Worm (Caenorhabditis elegans): ENCODE measurements around the gene rps-21.
A peak's percentile ranks its signal among the peaks of the same experiment; 100 is the strongest.

The rps-21 gene

ce11 chrIII:7215532-7215931 is 26.1 kb upstream of the rps-21 start:
- peak; percentile 19 for TF ChIP-seq sma-9 (GFP tag; optimal IDR thresholded peaks at IDR 0.05)
- TF ChIP-seq sma-9 (tag; optimal IDR thresholded peaks at IDR 0.05) = no peak
- TF ChIP-seq F13H6.1 (tag; optimal IDR thresholded peaks at IDR 0.05) = peak; percentile 13
- peak in 1 of 2 experiments; percentile 16 for TF ChIP-seq lsy-2 (tag; optimal IDR thresholded peaks at IDR 0.05)
- peak; percentile 55 for TF ChIP-seq nhr-129 (tag; optimal IDR thresholded peaks at IDR 0.05)
- no peak for TF ChIP-seq sem-4 (tag; optimal IDR thresholded peaks at IDR 0.05)

DNA sequence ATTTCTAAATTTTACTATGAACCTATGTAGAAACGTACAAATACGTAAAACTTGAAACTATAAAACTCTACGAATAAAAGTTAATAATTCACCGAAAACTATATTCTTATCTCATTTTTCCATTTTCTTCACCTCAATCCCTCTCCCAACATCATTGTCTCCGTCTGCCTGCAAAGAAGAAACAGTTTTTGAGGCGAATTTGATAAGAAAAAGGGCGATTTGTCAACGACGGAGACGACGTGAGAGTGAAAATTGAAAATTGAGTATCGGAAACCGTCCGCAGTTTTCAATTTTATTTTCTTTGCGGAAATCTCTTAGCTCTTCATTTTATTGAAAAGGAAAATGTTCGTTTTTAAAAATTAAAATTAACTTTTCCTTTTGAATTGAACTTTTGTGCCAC is 22.6 kb upstream of the rps-21 start:
- TF ChIP-seq gmeb-1 (tag; optimal IDR thresholded peaks at IDR 0.05) = peak; percentile 19
- TF ChIP-seq ztf-11 (tag; optimal IDR thresholded peaks at IDR 0.05) = no peak
- peak; percentile 62 for TF ChIP-seq fos-1 (tag; optimal IDR thresholded peaks at IDR 0.05)

ce11 chrIII:7210486-7210885 is 21.1 kb upstream of the rps-21 start:
- TF ChIP-seq zag-1 (tag; optimal IDR thresholded peaks at IDR 0.05) (no peak), unc-55 (GFP tag; optimal IDR thresholded peaks at IDR 0.05) (peak; percentile 22)

- no peak for TF ChIP-seq nhr-6 (tag; optimal IDR thresholded peaks at IDR 0.05)
- TF ChIP-seq nhr-237 (tag; optimal IDR thresholded peaks at IDR 0.05) = no peak
- TF ChIP-seq Y55F3AM.14 (GFP tag; optimal IDR thresholded peaks at IDR 0.05) = no peak
- no peak for TF ChIP-seq unc-62 (GFP tag; optimal IDR thresholded peaks at IDR 0.05)
- no peak for TF ChIP-seq ceh-82 (tag; optimal IDR thresholded peaks at IDR 0.05)
- TF ChIP-seq ceh-16 (tag; optimal IDR thresholded peaks at IDR 0.05) = no peak
- TF ChIP-seq zag-1 (tag; optimal IDR thresholded peaks at IDR 0.05) = no peak
- TF ChIP-seq blmp-1 (tag; optimal IDR thresholded peaks at IDR 0.05; ENCODE audit: insufficient read depth) = no peak
- no peak for TF ChIP-seq nhr-129 (tag; optimal IDR thresholded peaks at IDR 0.05)
- TF ChIP-seq mbf-1 (tag; optimal IDR thresholded peaks at IDR 0.05) = no peak
- TF ChIP-seq gmeb-1 (tag; optimal IDR thresholded peaks at IDR 0.05) = no peak
- TF ChIP-seq mdl-1 (tag; optimal IDR thresholded peaks at IDR 0.05) = no peak
- TF ChIP-seq C34F6.9 (tag; optimal IDR thresholded peaks at IDR 0.05) = no peak
- no peak for TF ChIP-seq nhr-21 (tag; optimal IDR thresholded peaks at IDR 0.05)
Measured at ce11 chrIII:7209721-7210120, 20.3 kb upstream of the rps-21 start, which contains the start of gene R151.2. Gene R151.2, plus strand, starts transcription at chrIII:7209967.

DNA sequence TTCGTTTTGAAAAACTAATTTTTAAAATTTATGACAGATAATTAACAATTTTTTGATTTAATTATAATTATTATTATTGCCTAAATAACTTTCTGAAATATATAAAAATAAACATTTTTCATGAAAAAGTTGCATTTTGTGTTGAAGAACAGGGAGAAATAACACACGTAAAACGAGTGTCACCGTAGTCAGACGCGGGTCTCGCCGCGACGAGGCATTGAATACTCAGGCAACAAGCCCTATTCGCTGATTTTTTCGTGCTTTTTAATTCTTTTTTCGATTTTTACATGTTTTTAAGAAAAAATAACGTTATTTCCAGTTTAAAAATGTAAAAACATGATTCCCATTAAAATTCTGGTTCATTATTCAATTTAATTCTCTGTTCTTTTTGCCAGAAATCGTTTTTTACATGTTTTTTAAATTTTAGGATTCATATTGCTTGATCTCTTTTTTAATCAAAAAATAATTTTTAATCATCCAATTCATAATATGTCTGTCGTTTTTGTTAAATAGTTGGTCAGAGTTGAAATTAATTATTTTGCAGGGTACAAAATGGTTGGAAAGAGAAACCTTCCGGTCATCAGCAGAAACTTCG is 18.6 kb upstream of the rps-21 start, which contains the start of gene rpl-6:
Gene rpl-6, plus strand, starts transcription at position 545 of the 595 bp plus-strand sequence.
- TF ChIP-seq sem-4 (tag; optimal IDR thresholded peaks at IDR 0.05) (peak; percentile 80), F13H6.1 (tag; optimal IDR thresholded peaks at IDR 0.05) (peak; percentile 77), ZK546.5 (tag; optimal IDR thresholded peaks at IDR 0.05) (peak; percentile 85), lin-13 (GFP tag; optimal IDR thresholded peaks at IDR 0.05) (peak; percentile 93), ztf-4 (tag; optimal IDR thresholded peaks at IDR 0.05) (peak; percentile 73), ztf-11 (tag; optimal IDR thresholded peaks at IDR 0.05) (no peak), skn-1 (tag; optimal IDR thresholded peaks at IDR 0.05) (peak; percentile 5), nhr-23 (tag; optimal IDR thresholded peaks at IDR 0.05) (no peak), lin-11 (tag; optimal IDR thresholded peaks at IDR 0.05) (peak; percentile 94), fos-1 (tag; optimal IDR thresholded peaks at IDR 0.05) (peak; percentile 77), unc-39 (tag; optimal IDR thresholded peaks at IDR 0.05) (no peak), nhr-129 (tag; optimal IDR thresholded peaks at IDR 0.05) (peak; percentile 90), mbf-1 (tag; optimal IDR thresholded peaks at IDR 0.05) (no peak), sma-3 (GFP tag; optimal IDR thresholded peaks at IDR 0.05) (peak; percentile 91), C34F6.9 (tag; optimal IDR thresholded peaks at IDR 0.05) (peak; percentile 92), nhr-77 (tag; optimal IDR thresholded peaks at IDR 0.05) (peak; percentile 50), ama-1 (optimal IDR thresholded peaks at IDR 0.05) (peak; percentile 41), Y55F3AM.14 (GFP tag; optimal IDR thresholded peaks at IDR 0.05) (no peak), ztf-1 (GFP tag; conservative IDR thresholded peaks at IDR 0.05) (no peak), lsy-2 (tag; optimal IDR thresholded peaks at IDR 0.05) (peak; percentile 98 to 100), nhr-6 (tag; optimal IDR thresholded peaks at IDR 0.05) (peak; percentile 58), zag-1 (tag; optimal IDR thresholded peaks at IDR 0.05) (peak; percentile 70), elt-1 (tag; optimal IDR thresholded peaks at IDR 0.05) (no peak), nhr-10 (tag; optimal IDR thresholded peaks at IDR 0.05) (no peak), unc-62 (GFP tag; optimal IDR thresholded peaks at IDR 0.05) (no peak), ceh-16 (tag; optimal IDR thresholded peaks at IDR 0.05) (peak; percentile 17), nhr-12 (tag; optimal IDR thresholded peaks at IDR 0.05) (no peak), lin-39 (tag; optimal IDR thresholded peaks at IDR 0.05) (no peak), peb-1 (tag; optimal IDR thresholded peaks at IDR 0.05) (no peak), mdl-1 (tag; optimal IDR thresholded peaks at IDR 0.05) (peak in 1 of 2 experiments; percentile 68), crh-2 (tag; optimal IDR thresholded peaks at IDR 0.05) (peak; percentile 95), gmeb-1 (tag; optimal IDR thresholded peaks at IDR 0.05) (peak; percentile 89), sma-9 (GFP tag; optimal IDR thresholded peaks at IDR 0.05) (peak; percentile 86), sma-9 (tag; optimal IDR thresholded peaks at IDR 0.05) (no peak), nhr-21 (tag; optimal IDR thresholded peaks at IDR 0.05) (peak; percentile 88), aly-2 (tag; optimal IDR thresholded peaks at IDR 0.05) (no peak), mab-5 (tag; optimal IDR thresholded peaks at IDR 0.05) (peak; percentile 80), nhr-237 (tag; optimal IDR thresholded peaks at IDR 0.05) (no peak), dmd-4 (tag; optimal IDR thresholded peaks at IDR 0.05) (no peak), egl-27 (tag; optimal IDR thresholded peaks at IDR 0.05) (peak; percentile 76)

Data from whole organism, L2 larva.